Fruit fly (Drosophila melanogaster) whole organism, adult: Measurements from ENCODE around the gene CG13833.

Source experiments
- CG1620 ChIP-seq: fragments of 200-800 bp; sonication (Bioruptor generic); optimal IDR thresholded peaks from 2 replicates; lab custom pipeline; 2016; ENCODE audit warnings: missing biosample characterization, missing genetic modification characterization
- Hr96 ChIP-seq: fragments of 200-800 bp; sonication (Bioruptor generic); optimal IDR thresholded peaks from 2 replicates; lab custom pipeline; 2016; ENCODE audit warnings: missing biosample characterization, missing genetic modification characterization
- cic ChIP-seq: fragments of 200-800 bp; sonication (Bioruptor generic); optimal IDR thresholded peaks from 2 replicates; lab custom pipeline; 2017; ENCODE audit warnings: missing biosample characterization, mild to moderate bottlenecking, missing genetic modification characterization, moderate library complexity
- kay ChIP-seq: fragments of 200-800 bp; sonication (Bioruptor generic); peaks from one replicate; lab custom pipeline; 2016; ENCODE audit warnings: missing biosample characterization, missing genetic modification characterization, borderline replicate concordance

dm6 chr3R:23053936-23054335 lies 18.6 kb upstream of the CG13833 start, which contains the start of gene p53:
- TF ChIP-seq kay (no peak), Hr96 (GFP tag; lab: Kevin White, UChicago) (peak; percentile 22), cic (GFP tag; lab: Kevin White, UChicago) (no peak), CG1620 (GFP tag; lab: Kevin White, UChicago) (peak; percentile 23)
